Fruit fly (Drosophila melanogaster) whole organism, embryonic: ENCODE measurements around the gene Cyp4d21.

Experiments used
- Awh ChIP-seq: fragments of 200-800 bp; sonication (Bioruptor generic); IDR thresholded peaks from 2 replicates; pipeline ENCODE4, ENCODE4 v1.3.6; 2022; ENCODE audit warnings: missing biosample characterization, missing genetic modification characterization
- BEAF-32 ChIP-seq: fragments of 200-800 bp; sonication (Bioruptor generic); optimal IDR thresholded peaks from 3 replicates; lab custom pipeline; 2017; ENCODE audit warnings: missing biosample characterization, missing genetic modification characterization, mild to moderate bottlenecking, moderate library complexity, missing genetic modification reagents
- CG1024 ChIP-seq: fragments of 200-800 bp; sonication (Bioruptor generic); IDR thresholded peaks from 2 replicates; pipeline ENCODE4 v1.3.6; 2022; ENCODE audit warnings: missing biosample characterization, missing genetic modification characterization
- CG11093 ChIP-seq: fragments of 200-800 bp; sonication (Bioruptor generic); IDR thresholded peaks from 3 replicates; pipeline ENCODE4 v1.3.6; 2022; ENCODE audit warnings: missing biosample characterization, missing genetic modification characterization
- CG11560 ChIP-seq: fragments of 200-800 bp; sonication (Bioruptor generic); IDR thresholded peaks from 3 replicates; pipeline ENCODE4 v1.3.6; 2022; ENCODE audit warnings: missing biosample characterization, missing genetic modification characterization
- CG12236 ChIP-seq: fragments of 200-800 bp; sonication (Bioruptor generic); optimal IDR thresholded peaks from 2 replicates; lab custom pipeline; 2016; ENCODE audit warnings: missing biosample characterization, missing genetic modification characterization
- CG12744 ChIP-seq: fragments of 200-800 bp; sonication (Bioruptor generic); optimal IDR thresholded peaks from 2 replicates; lab custom pipeline; 2016; ENCODE audit warnings: missing biosample characterization, missing genetic modification characterization
- CG12942 ChIP-seq: fragments of 200-800 bp; sonication (Bioruptor generic); optimal IDR thresholded peaks from 3 replicates; lab custom pipeline; 2016; ENCODE audit warnings: missing biosample characterization, missing genetic modification characterization
- CG17328 ChIP-seq: fragments of 200-800 bp; sonication (Bioruptor generic); IDR thresholded peaks from 2 replicates; pipeline ENCODE4 v1.3.6; 2022; ENCODE audit warnings: missing biosample characterization, missing genetic modification characterization
- CG17568 ChIP-seq: fragments of 200-800 bp; sonication (Bioruptor generic); optimal IDR thresholded peaks from 2 replicates; lab custom pipeline; 2018; ENCODE audit warnings: missing biosample characterization, mild to moderate bottlenecking, missing genetic modification characterization, moderate library complexity
- CG18011 ChIP-seq: fragments of 200-800 bp; sonication (Bioruptor generic); optimal IDR thresholded peaks from 2 replicates; lab custom pipeline; 2017; ENCODE audit warnings: missing biosample characterization, missing genetic modification characterization, mild to moderate bottlenecking, moderate library complexity, missing genotype
- CG18619 ChIP-seq: fragments of 200-800 bp; sonication (Bioruptor generic); optimal IDR thresholded peaks from 3 replicates; lab custom pipeline; 2017; ENCODE audit warnings: missing biosample characterization, mild to moderate bottlenecking, missing genetic modification characterization
- CG2199 ChIP-seq: fragments of 200-800 bp; sonication (Bioruptor generic); IDR thresholded peaks from 3 replicates; pipeline ENCODE4 v1.3.6; 2022; ENCODE audit warnings: missing biosample characterization, missing genetic modification characterization
- CG30431 ChIP-seq: fragments of 200-800 bp; sonication (Bioruptor generic); optimal IDR thresholded peaks from 2 replicates; lab custom pipeline; 2017; ENCODE audit warnings: missing biosample characterization, missing genetic modification characterization
- CG4360 ChIP-seq: fragments of 200-800 bp; sonication (Bioruptor generic); IDR thresholded peaks from 2 replicates; pipeline ENCODE4 v1.3.6; 2022; ENCODE audit warnings: missing biosample characterization, missing genetic modification characterization
- CG4707 ChIP-seq: fragments of 200-800 bp; sonication (Bioruptor generic); optimal IDR thresholded peaks from 2 replicates; lab custom pipeline; 2018; ENCODE audit warnings: missing biosample characterization, mild to moderate bottlenecking, missing genetic modification characterization, moderate library complexity
- CG5180 ChIP-seq: fragments of 200-800 bp; sonication (Bioruptor generic); optimal IDR thresholded peaks from 3 replicates; lab custom pipeline; 2017; ENCODE audit warnings: missing biosample characterization, missing genetic modification characterization, mild to moderate bottlenecking, moderate library complexity, missing genetic modification reagents
- CG6791 ChIP-seq: fragments of 200-800 bp; sonication (Bioruptor generic); IDR thresholded peaks from 3 replicates; pipeline ENCODE4 v1.3.6; 2022; ENCODE audit warnings: missing biosample characterization, missing genetic modification characterization; ENCODE audit not compliant: partially characterized antibody
- CG7745 ChIP-seq: fragments of 200-800 bp; sonication (Bioruptor generic); optimal IDR thresholded peaks from 2 replicates; lab custom pipeline; 2018; ENCODE audit warnings: missing biosample characterization, mild to moderate bottlenecking, missing genetic modification characterization, moderate library complexity
- CG7786 ChIP-seq: fragments of 200-800 bp; sonication (Bioruptor generic); optimal IDR thresholded peaks from 2 replicates; lab custom pipeline; 2016; ENCODE audit warnings: missing biosample characterization, missing genetic modification characterization
- CG8765 ChIP-seq: fragments of 200-800 bp; sonication (Bioruptor generic); IDR thresholded peaks from 2 replicates; pipeline ENCODE4 v1.3.6; 2022; ENCODE audit warnings: missing biosample characterization, missing genetic modification characterization
- Camta ChIP-seq: fragments of 200-800 bp; sonication (Bioruptor generic); optimal IDR thresholded peaks from 2 replicates; lab custom pipeline; 2016; ENCODE audit warnings: missing biosample characterization, missing genetic modification characterization
- CkIIα-i1 ChIP-seq: fragments of 200-800 bp; sonication (Bioruptor generic); IDR thresholded peaks from 2 replicates; pipeline ENCODE4 v1.3.6; 2022; ENCODE audit warnings: missing biosample characterization, missing genetic modification characterization
- Ets97D ChIP-seq: fragments of 200-800 bp; sonication (Bioruptor generic); optimal IDR thresholded peaks from 3 replicates; lab custom pipeline; 2016; ENCODE audit warnings: missing biosample characterization, missing genetic modification characterization
- Fer3 ChIP-seq: fragments of 200-800 bp; sonication (Bioruptor generic); optimal IDR thresholded peaks from 2 replicates; lab custom pipeline; 2018; ENCODE audit warnings: missing biosample characterization, mild to moderate bottlenecking, missing genetic modification characterization, moderate library complexity
- Hr78 ChIP-seq, 2 experiments: fragments of 200-800 bp in 1 of 2; fragments of >200 bp in 1 of 2; sonication (Bioruptor generic) in 1 of 2; optimal IDR thresholded peaks; 2 replicates each; lab custom pipeline; 2017 to 2019; ENCODE audit warnings: missing biosample characterization in 2 of 2, missing genetic modification characterization in 2 of 2, mild to moderate bottlenecking in 1 of 2, moderate library complexity in 1 of 2
- Kr ChIP-seq: fragments of 200-800 bp; sonication (Bioruptor generic); optimal IDR thresholded peaks from 2 replicates; lab custom pipeline; 2017; ENCODE audit warnings: missing biosample characterization, mild to moderate bottlenecking, missing genetic modification characterization
- Mrtf ChIP-seq: fragments of 200-800 bp; sonication (Bioruptor generic); IDR thresholded peaks from 3 replicates; pipeline ENCODE4 v1.3.6; 2022; ENCODE audit warnings: missing biosample characterization, missing genetic modification characterization
- NK7.1 ChIP-seq: fragments of 200-800 bp; sonication (Bioruptor generic); optimal IDR thresholded peaks from 3 replicates; lab custom pipeline; 2016; ENCODE audit warnings: missing biosample characterization, missing genetic modification characterization
- Sin3A ChIP-seq: fragments of >200 bp; optimal IDR thresholded peaks from 2 replicates; lab custom pipeline; 2018
- Stat92E ChIP-seq, 3 experiments: fragments of >200 bp in 2 of 3; fragments of 200-800 bp in 1 of 3; sonication (Bioruptor generic) in 1 of 3; optimal IDR thresholded peaks; 2 replicates each; lab custom pipeline; 2017 to 2019; ENCODE audit warnings: missing biosample characterization in 3 of 3, missing genetic modification characterization in 3 of 3, mild to moderate bottlenecking in 1 of 3, moderate library complexity in 1 of 3
- YL-1 ChIP-seq: fragments of 200-800 bp; sonication (Bioruptor generic); optimal IDR thresholded peaks from 3 replicates; lab custom pipeline; 2017; ENCODE audit warnings: missing biosample characterization, mild to moderate bottlenecking, missing genetic modification characterization
- ab ChIP-seq: fragments of 200-800 bp; sonication (Bioruptor generic); optimal IDR thresholded peaks from 2 replicates; lab custom pipeline; 2016; ENCODE audit warnings: missing biosample characterization, missing genetic modification characterization
- dmrt99B ChIP-seq: fragments of 200-800 bp; sonication (Bioruptor generic); optimal IDR thresholded peaks from 2 replicates; lab custom pipeline; 2018; ENCODE audit warnings: missing biosample characterization, mild to moderate bottlenecking, missing genetic modification characterization, moderate library complexity
- ewg ChIP-seq: fragments of 200-800 bp; sonication (Bioruptor generic); optimal IDR thresholded peaks from 3 replicates; lab custom pipeline; 2017; ENCODE audit warnings: mild to moderate bottlenecking, missing biosample characterization, missing genetic modification reagents, missing genetic modification characterization
- gcm2 ChIP-seq: fragments of 200-800 bp; sonication (Bioruptor generic); optimal IDR thresholded peaks from 2 replicates; lab custom pipeline; 2016; ENCODE audit warnings: missing biosample characterization, missing genetic modification characterization
- gem ChIP-seq: fragments of 200-800 bp; sonication (Bioruptor generic); optimal IDR thresholded peaks from 2 replicates; lab custom pipeline; 2019; ENCODE audit warnings: missing biosample characterization, mild to moderate bottlenecking, missing genetic modification characterization, moderate library complexity
- gfzf ChIP-seq: fragments of 200-800 bp; sonication (Bioruptor generic); optimal IDR thresholded peaks from 2 replicates; lab custom pipeline; 2016; ENCODE audit warnings: missing biosample characterization, mild to moderate bottlenecking, missing genetic modification characterization, moderate library complexity
- gsb ChIP-seq: fragments of 200-800 bp; sonication (Bioruptor generic); IDR thresholded peaks from 2 replicates; pipeline ENCODE4 v1.3.6; 2022; ENCODE audit warnings: missing biosample characterization, missing genetic modification characterization
- hb ChIP-seq: fragments of 200-800 bp; sonication (Bioruptor generic); IDR thresholded peaks from 3 replicates; pipeline ENCODE4 v1.3.6; 2022; ENCODE audit warnings: missing biosample characterization, missing genetic modification characterization; ENCODE audit not compliant: partially characterized antibody
- hbn ChIP-seq: fragments of 200-800 bp; sonication (Bioruptor generic); IDR thresholded peaks from 2 replicates; pipeline ENCODE4 v1.3.6; 2022; ENCODE audit warnings: missing biosample characterization, missing genetic modification characterization; ENCODE audit not compliant: partially characterized antibody
- kay ChIP-seq: fragments of 200-800 bp; sonication (Bioruptor generic); optimal IDR thresholded peaks from 2 replicates; lab custom pipeline; 2016; ENCODE audit warnings: missing biosample characterization, missing genetic modification characterization
- pum ChIP-seq: fragments of 200-800 bp; sonication (Bioruptor generic); optimal IDR thresholded peaks from 2 replicates; lab custom pipeline; 2016; ENCODE audit warnings: missing biosample characterization, missing genetic modification characterization
- ro ChIP-seq: fragments of 200-800 bp; sonication (Bioruptor generic); IDR thresholded peaks from 2 replicates; pipeline ENCODE4 v1.3.6; 2022; ENCODE audit warnings: missing biosample characterization, missing genetic modification characterization
- shn ChIP-seq: fragments of 200-800 bp; sonication (Bioruptor generic); optimal IDR thresholded peaks from 3 replicates; lab custom pipeline; 2016; ENCODE audit warnings: missing biosample characterization, missing genetic modification characterization
- stwl ChIP-seq: fragments of 200-800 bp; sonication (Bioruptor generic); optimal IDR thresholded peaks from 3 replicates; lab custom pipeline; 2018; ENCODE audit warnings: missing biosample characterization, mild to moderate bottlenecking, missing genetic modification characterization, moderate library complexity
- tll ChIP-seq, 2 experiments: fragments of 200-800 bp in 1 of 2; fragments of >200 bp in 1 of 2; sonication (Bioruptor generic) in 1 of 2; optimal IDR thresholded peaks; 2 replicates each; lab custom pipeline; 2017 to 2019; ENCODE audit warnings: missing biosample characterization in 2 of 2, missing genetic modification characterization in 2 of 2, mild to moderate bottlenecking in 1 of 2, moderate library complexity in 1 of 2

The Cyp4d21 gene

dm6 chr2L:7576462-7577360 is 28.7 kb upstream of the Cyp4d21 start (continued):
- TF ChIP-seq ro (GFP tag; lab: Robert Waterston, UW) (peak; percentile 46; the same call in 1 of the 2 replicates), CG7786 (GFP tag; lab: Kevin White, UChicago) (no peak), stwl (tag; lab: Kevin White, UChicago) (peak; percentile 44), gcm2 (no peak), CG17328 (peak; percentile 67), hbn (GFP tag; lab: Robert Waterston, UW) (no peak), CG18619 (GFP tag; lab: Kevin White, UChicago) (peak; percentile 65), CkIIα-i1 (no peak), tll (GFP tag; optimal IDR thresholded peaks at IDR 0.05; lab: Kevin White, UChicago) (peak in 1 of 2 experiments; percentile 68), gem (tag; lab: Kevin White, UChicago) (peak; percentile 63), Stat92E (GFP tag; optimal IDR thresholded peaks at IDR 0.05; lab: Kevin White, UChicago) (peak in 1 of 3 experiments; percentile 93), CG2199 (GFP tag; lab: Robert Waterston, UW) (peak; percentile 31; the same call in 1 of the 3 replicates), Ets97D (GFP tag; lab: Kevin White, UChicago) (peak; percentile 34), CG12942 (GFP tag; lab: Kevin White, UChicago) (peak; percentile 18), Kr (GFP tag; lab: Kevin White, UChicago) (peak; percentile 96), CG11560 (0 out of 3 replicates have a peak, but pooled peaks have one; percentile 21), pum (GFP tag; lab: Kevin White, UChicago) (peak; percentile 79), CG4360 (GFP tag; lab: Robert Waterston, UW) (peak; percentile 77), shn (peak; percentile 17), CG12236 (GFP tag; lab: Kevin White, UChicago) (peak; percentile 15), CG18011 (GFP tag; lab: Kevin White, UChicago) (no peak), ab (no peak), gfzf (GFP tag; lab: Kevin White, UChicago) (no peak), gsb (no peak), CG5180 (GFP tag; lab: Kevin White, UChicago) (peak; percentile 95), CG7745 (tag; lab: Kevin White, UChicago) (peak; percentile 98), CG30431 (GFP tag; lab: Kevin White, UChicago) (peak; percentile 75), Camta (peak; percentile 82), YL-1 (GFP tag; lab: Kevin White, UChicago) (no peak), Fer3 (tag; lab: Kevin White, UChicago) (peak; percentile 67), CG12744 (GFP tag; lab: Kevin White, UChicago) (peak; percentile 42), NK7.1 (GFP tag; lab: Kevin White, UChicago) (peak; percentile 43), kay (GFP tag; lab: Kevin White, UChicago) (peak; percentile 26), Awh (peak; percentile 74), hb (no peak), Sin3A (lab: Kevin White, UChicago) (no peak), ewg (peak; percentile 61), dmrt99B (peak; percentile 94), CG1024 (GFP tag; lab: Robert Waterston, UW) (peak; percentile 31; the same call in 1 of the 2 replicates), CG17568 (peak; percentile 79), BEAF-32 (GFP tag; lab: Kevin White, UChicago) (no peak), CG6791 (GFP tag; lab: Robert Waterston, UW) (0 out of 3 replicates have a peak, but pooled peaks have one; percentile 47), CG11093 (GFP tag; lab: Robert Waterston, UW) (peak; percentile 74), Mrtf (peak; percentile 54; the same call in 2 of the 3 replicates), Hr78 (GFP tag; optimal IDR thresholded peaks at IDR 0.05; lab: Kevin White, UChicago) (peak in 1 of 2 experiments; percentile 84), CG4707 (GFP tag; lab: Kevin White, UChicago) (peak; percentile 70), CG8765 (GFP tag; lab: Robert Waterston, UW) (peak; percentile 70)
